Fruit fly (Drosophila melanogaster) Kc167 (cell line): ENCODE measurements around the gene cutlet.

Experiments
- insv ChIP-seq: fragments of >200 bp; optimal IDR thresholded peaks from 3 replicates; lab custom pipeline; 2018; ENCODE audit warnings: missing external identifiers
- psq ChIP-seq: fragments of >200 bp; optimal IDR thresholded peaks from 2 replicates; lab custom pipeline; 2017; ENCODE audit warnings: missing external identifiers

DNA sequence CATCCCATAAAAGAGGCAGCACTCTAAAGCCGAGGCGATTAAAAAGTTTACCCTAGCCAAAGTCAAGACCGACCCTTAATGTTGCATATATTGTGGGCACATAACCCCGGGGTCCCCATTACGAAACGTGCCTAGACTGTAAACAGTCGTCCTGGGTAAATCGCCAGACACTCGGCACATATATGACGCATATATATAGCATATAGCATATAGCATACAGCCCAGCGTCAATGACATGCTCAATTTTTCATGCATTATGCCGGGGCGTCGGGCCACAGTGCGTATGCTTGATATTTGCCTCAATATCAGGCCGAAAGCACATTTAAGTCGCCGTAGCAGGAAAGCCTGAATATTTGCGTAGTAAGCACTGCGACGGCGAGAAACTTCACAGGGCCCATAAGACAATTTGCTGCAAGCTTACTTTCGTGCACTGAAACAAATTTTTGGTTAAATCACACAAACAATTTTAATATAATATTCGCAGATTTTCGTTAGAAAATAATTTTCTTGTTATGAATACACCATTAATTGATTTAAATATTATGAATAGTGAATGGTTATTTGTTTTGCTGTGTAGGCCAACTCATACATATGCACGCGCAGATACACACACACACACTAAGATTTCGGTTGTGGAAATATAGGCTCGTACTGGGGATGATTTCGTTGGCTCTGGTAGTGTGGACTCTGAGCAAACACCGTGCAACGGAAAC is 43.4 kb upstream of the cutlet start:
- TF ChIP-seq psq (lab: Kevin White, UChicago) (no peak), insv (lab: Kevin White, UChicago) (no peak)
